Fruit fly (Drosophila melanogaster) whole organism, adult: ENCODE results near the gene CG32832.
A peak's percentile ranks its signal among the peaks of the same experiment; 100 is the strongest.

Experiments used
- CG11617 ChIP-seq: fragments of 200-800 bp; sonication (Bioruptor generic); optimal IDR thresholded peaks from 2 replicates; lab custom pipeline; 2017; ENCODE audit warnings: mild to moderate bottlenecking, missing biosample characterization, missing genetic modification reagents, missing genetic modification characterization
- CG12768 ChIP-seq: fragments of 200-800 bp; sonication (Bioruptor generic); optimal IDR thresholded peaks from 2 replicates; lab custom pipeline; 2017; ENCODE audit warnings: missing biosample characterization, missing genetic modification characterization, mild to moderate bottlenecking, moderate library complexity, missing genetic modification reagents
- CG14711 ChIP-seq: fragments of 200-800 bp; sonication (Bioruptor generic); optimal IDR thresholded peaks from 2 replicates; lab custom pipeline; 2018; ENCODE audit warnings: missing biosample characterization, mild to moderate bottlenecking, missing genetic modification characterization, moderate library complexity
- CG1620 ChIP-seq: fragments of 200-800 bp; sonication (Bioruptor generic); optimal IDR thresholded peaks from 2 replicates; lab custom pipeline; 2016; ENCODE audit warnings: missing biosample characterization, missing genetic modification characterization
- CG33017 ChIP-seq: fragments of 200-800 bp; sonication (Bioruptor generic); optimal IDR thresholded peaks from 2 replicates; lab custom pipeline; 2018; ENCODE audit warnings: missing biosample characterization, mild to moderate bottlenecking, missing genetic modification characterization, moderate library complexity
- CG5204 ChIP-seq: fragments of 200-800 bp; sonication (Bioruptor generic); optimal IDR thresholded peaks from 2 replicates; lab custom pipeline; 2016; ENCODE audit warnings: missing biosample characterization, missing genetic modification characterization
- CG7045 ChIP-seq: fragments of 200-800 bp; sonication (Bioruptor generic); optimal IDR thresholded peaks from 2 replicates; lab custom pipeline; 2017; ENCODE audit warnings: missing biosample characterization, mild to moderate bottlenecking, missing genetic modification characterization
- CG7101 ChIP-seq: fragments of 200-800 bp; sonication (Bioruptor generic); optimal IDR thresholded peaks from 2 replicates; lab custom pipeline; 2018; ENCODE audit warnings: missing biosample characterization, mild to moderate bottlenecking, missing genetic modification characterization, moderate library complexity
- Clk ChIP-seq: fragments of 200-800 bp; sonication (Bioruptor generic); optimal IDR thresholded peaks from 2 replicates; lab custom pipeline; 2017; ENCODE audit warnings: missing biosample characterization, missing genetic modification characterization
- Crg-1 ChIP-seq: fragments of 200-800 bp; sonication (Bioruptor generic); optimal IDR thresholded peaks from 2 replicates; lab custom pipeline; 2016; ENCODE audit warnings: missing biosample characterization, missing genetic modification characterization
- Hr96 ChIP-seq: fragments of 200-800 bp; sonication (Bioruptor generic); optimal IDR thresholded peaks from 2 replicates; lab custom pipeline; 2016; ENCODE audit warnings: missing biosample characterization, missing genetic modification characterization
- Mnt ChIP-seq: fragments of 200-800 bp; sonication (Bioruptor generic); optimal IDR thresholded peaks from 2 replicates; lab custom pipeline; 2016; ENCODE audit warnings: missing biosample characterization, mild to moderate bottlenecking, missing genetic modification characterization
- bab1 ChIP-seq: fragments of 200-800 bp; sonication (Bioruptor generic); optimal IDR thresholded peaks from 3 replicates; lab custom pipeline; 2019; ENCODE audit warnings: missing biosample characterization, mild to moderate bottlenecking, missing genetic modification characterization, moderate library complexity
- cic ChIP-seq: fragments of 200-800 bp; sonication (Bioruptor generic); optimal IDR thresholded peaks from 2 replicates; lab custom pipeline; 2017; ENCODE audit warnings: missing biosample characterization, mild to moderate bottlenecking, missing genetic modification characterization, moderate library complexity
- cnc ChIP-seq, 2 experiments: fragments of >200 bp; optimal IDR thresholded peaks; 2 replicates each; lab custom pipeline; 2017
- kay ChIP-seq: fragments of 200-800 bp; sonication (Bioruptor generic); peaks from one replicate; lab custom pipeline; 2016; ENCODE audit warnings: missing biosample characterization, missing genetic modification characterization, borderline replicate concordance
- ovo ChIP-seq: fragments of 200-800 bp; sonication (Bioruptor generic); optimal IDR thresholded peaks from 2 replicates; lab custom pipeline; 2016; ENCODE audit warnings: missing biosample characterization, missing genetic modification characterization
- pad ChIP-seq: fragments of 200-800 bp; sonication (Bioruptor generic); optimal IDR thresholded peaks from 3 replicates; lab custom pipeline; 2017; ENCODE audit warnings: missing biosample characterization, missing genetic modification characterization, mild to moderate bottlenecking, moderate library complexity, missing genetic modification reagents
- tj ChIP-seq: fragments of 200-800 bp; sonication (Bioruptor generic); optimal IDR thresholded peaks from 3 replicates; lab custom pipeline; 2017; ENCODE audit warnings: missing biosample characterization, mild to moderate bottlenecking, missing genetic modification characterization, moderate library complexity
- toe ChIP-seq: fragments of 200-800 bp; sonication (Bioruptor generic); optimal IDR thresholded peaks from 2 replicates; lab custom pipeline; 2016; ENCODE audit warnings: missing biosample characterization, missing genetic modification characterization

Gene CG32832

dm6 chr2L:16846742-16847346 lies 32.2 kb downstream of the CG32832 start:
- TF ChIP-seq cnc (optimal IDR thresholded peaks at IDR 0.05; lab: Kevin White, UChicago), result no peak
- TF ChIP-seq CG7101 (tag; lab: Kevin White, UChicago), result no peak
- no peak for TF ChIP-seq ovo (GFP tag; lab: Kevin White, UChicago)
- TF ChIP-seq kay (GFP tag; lab: Kevin White, UChicago), result no peak

DNA sequence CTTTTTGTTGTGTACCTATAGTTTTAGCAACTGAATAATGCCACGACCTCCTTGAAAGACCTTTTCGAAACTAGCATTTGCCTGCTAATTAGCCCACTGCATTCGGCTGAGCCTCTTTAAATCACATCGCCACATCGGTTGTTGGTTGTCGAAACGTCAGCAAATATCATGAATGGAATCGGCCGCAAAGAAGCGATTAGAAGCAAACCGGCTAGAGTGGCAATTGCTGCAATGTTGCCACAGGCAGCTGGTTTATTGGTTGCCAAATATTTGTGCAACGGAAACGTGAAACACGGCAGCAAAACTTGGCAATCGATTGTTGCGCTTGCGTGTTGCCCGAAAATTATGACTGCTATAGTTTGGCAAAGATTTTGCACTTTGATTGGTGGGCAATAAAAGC lies 33.9 kb downstream of the CG32832 start:
- TF ChIP-seq tj (GFP tag; lab: Kevin White, UChicago) (no peak), kay (GFP tag; lab: Kevin White, UChicago) (no peak), CG7101 (tag; lab: Kevin White, UChicago) (no peak), toe (GFP tag; lab: Kevin White, UChicago) (no peak), cic (GFP tag; lab: Kevin White, UChicago) (no peak), CG1620 (GFP tag; lab: Kevin White, UChicago) (no peak), Clk (GFP tag; lab: Kevin White, UChicago) (no peak), CG5204 (no peak), Mnt (GFP tag; lab: Kevin White, UChicago) (no peak), CG12768 (GFP tag; lab: Kevin White, UChicago) (no peak), pad (no peak), CG33017 (tag; lab: Kevin White, UChicago) (no peak)

- TF ChIP-seq kay (GFP tag; lab: Kevin White, UChicago), result peak; percentile 53
- TF ChIP-seq CG7101 (tag; lab: Kevin White, UChicago), result no peak
Measured at dm6 chr2L:16843336-16843735, 35.8 kb downstream of the CG32832 start.

- no peak for TF ChIP-seq CG7045 (GFP tag; lab: Kevin White, UChicago)
- TF ChIP-seq CG1620 (GFP tag; lab: Kevin White, UChicago), result no peak
- no peak for TF ChIP-seq Hr96 (GFP tag; lab: Kevin White, UChicago)
- TF ChIP-seq CG33017 (tag; lab: Kevin White, UChicago), result no peak
- no peak for TF ChIP-seq bab1
- TF ChIP-seq CG12768 (GFP tag; lab: Kevin White, UChicago), result no peak
- TF ChIP-seq CG14711 (tag; lab: Kevin White, UChicago), result no peak
- no peak for TF ChIP-seq CG5204
- no peak for TF ChIP-seq cnc (optimal IDR thresholded peaks at IDR 0.05; lab: Kevin White, UChicago)
- no peak for TF ChIP-seq CG7101 (tag; lab: Kevin White, UChicago)
- no peak for TF ChIP-seq Mnt (GFP tag; lab: Kevin White, UChicago)
- no peak for TF ChIP-seq Crg-1 (GFP tag; lab: Kevin White, UChicago)
- TF ChIP-seq pad, result no peak
- TF ChIP-seq tj (GFP tag; lab: Kevin White, UChicago), result no peak
- TF ChIP-seq toe (GFP tag; lab: Kevin White, UChicago), result no peak
- no peak for TF ChIP-seq kay (GFP tag; lab: Kevin White, UChicago)
Measured at dm6 chr2L:16842505-16842904, 36.6 kb downstream of the CG32832 start.

DNA sequence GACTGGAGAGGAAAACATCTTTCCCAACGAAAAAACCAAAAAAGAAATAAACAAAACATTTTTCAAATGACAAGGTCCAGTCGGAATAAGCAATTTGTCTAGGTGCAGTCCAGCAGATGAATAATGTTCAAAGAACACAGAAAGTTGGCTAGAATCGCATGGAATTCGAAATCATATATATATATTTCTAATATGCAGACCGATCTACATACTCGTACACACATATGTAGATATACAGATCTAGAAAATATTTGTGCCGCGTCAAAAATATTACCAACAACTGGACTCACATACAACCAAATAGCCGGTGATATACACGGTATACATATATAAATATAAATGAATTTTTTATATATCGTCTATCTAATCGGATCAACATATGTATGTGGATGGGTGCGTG lies 39.4 kb downstream of the CG32832 start:
- TF ChIP-seq Mnt (GFP tag; lab: Kevin White, UChicago) (no peak), CG12768 (GFP tag; lab: Kevin White, UChicago) (no peak), CG11617 (no peak), Crg-1 (GFP tag; lab: Kevin White, UChicago) (no peak), CG1620 (GFP tag; lab: Kevin White, UChicago) (no peak), tj (GFP tag; lab: Kevin White, UChicago) (no peak), Hr96 (GFP tag; lab: Kevin White, UChicago) (no peak), cic (GFP tag; lab: Kevin White, UChicago) (no peak), CG14711 (tag; lab: Kevin White, UChicago) (no peak), CG7101 (tag; lab: Kevin White, UChicago) (no peak), cnc (optimal IDR thresholded peaks at IDR 0.05; lab: Kevin White, UChicago) (no peak), toe (GFP tag; lab: Kevin White, UChicago) (no peak), kay (GFP tag; lab: Kevin White, UChicago) (no peak), bab1 (no peak), CG5204 (no peak), ovo (GFP tag; lab: Kevin White, UChicago) (no peak), CG33017 (tag; lab: Kevin White, UChicago) (no peak)

DNA sequence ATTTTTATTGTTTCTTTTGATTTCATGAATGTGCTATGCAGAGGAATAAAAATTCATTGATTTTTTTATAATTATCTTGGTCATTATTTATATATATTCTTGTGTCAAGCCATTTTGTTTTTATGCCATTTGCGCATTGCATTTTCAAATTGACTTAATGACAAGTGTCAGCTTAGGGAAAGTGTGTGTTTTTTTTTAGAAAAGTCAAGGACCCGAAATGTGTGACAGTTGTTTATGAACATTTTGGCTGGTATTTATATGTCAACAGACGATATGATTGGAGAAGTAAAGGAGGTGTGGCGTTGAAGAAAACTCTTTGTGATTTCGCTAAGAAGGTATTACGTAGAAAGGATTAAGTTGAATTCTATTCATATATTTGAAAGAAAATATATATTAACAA lies 41.4 kb downstream of the CG32832 start, which contains the start of the genes SclA and SclB:
TSS of gene SclA (plus strand) at position 301 of the 400 bp plus-strand sequence.
TSS of gene SclB (plus strand) at position 301 of the 400 bp plus-strand sequence.
- TF ChIP-seq kay (GFP tag; lab: Kevin White, UChicago), result peak; percentile 1
- no peak for TF ChIP-seq CG7101 (tag; lab: Kevin White, UChicago)

dm6 chr2L:16837158-16837557 lies 41.9 kb downstream of the CG32832 start, which contains the start of gene Nepl9:
TSS of gene Nepl9 (minus strand) at chr2L:16837258.
- TF ChIP-seq Clk (GFP tag; lab: Kevin White, UChicago) (no peak), CG1620 (GFP tag; lab: Kevin White, UChicago) (no peak), bab1 (no peak), Hr96 (GFP tag; lab: Kevin White, UChicago) (no peak), toe (GFP tag; lab: Kevin White, UChicago) (no peak)
